Worm (Caenorhabditis elegans) whole organism, L4/young adult: ENCODE results near the gene tomm-70.

Experiments
- W03F9.2 ChIP-seq: fragments of 150-350 bp; optimal IDR thresholded peaks from 2 replicates; lab custom pipeline; 2014; ENCODE audit warnings: missing biosample characterization, missing genetic modification characterization
- dao-5 ChIP-seq: sonication (generic microtip); optimal IDR thresholded peaks from 2 replicates; lab custom pipeline; 2016; ENCODE audit warnings: missing genotype, missing genetic modification characterization, moderate library complexity, missing compliant biosample characterization
- him-1 ChIP-seq: sonication (generic microtip); optimal IDR thresholded peaks from 2 replicates; lab custom pipeline; 2016; ENCODE audit warnings: missing genotype, missing genetic modification reagents, missing genetic modification characterization, missing compliant biosample characterization

tomm-70 gene

ce11 chrIII:8719105-8719504, 35.4 kb downstream of the tomm-70 start:
- TF ChIP-seq W03F9.2 (tag; lab: Kevin White, UChicago) (no peak), him-1 (tag; lab: Kevin White, UChicago) (no peak), dao-5 (tag; lab: Kevin White, UChicago) (no peak)

DNA sequence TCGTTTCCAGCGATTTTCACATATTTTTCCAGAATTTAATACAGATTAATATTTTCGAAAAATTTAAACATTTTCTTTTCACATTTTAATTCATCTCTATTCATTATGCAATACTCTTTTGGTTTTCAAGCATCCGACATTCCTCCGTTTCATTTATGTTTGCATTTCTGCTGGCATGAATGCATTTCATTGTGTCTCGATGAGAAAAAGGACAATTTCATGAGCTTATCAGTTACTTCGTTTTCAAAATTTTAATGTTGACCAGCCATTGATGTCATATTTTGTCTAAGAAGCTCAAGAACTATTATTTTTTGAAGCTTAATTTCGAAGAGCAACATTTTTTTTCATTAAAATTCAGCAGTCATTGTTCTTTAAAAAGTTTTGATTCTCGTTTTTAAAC, 36.0 kb downstream of the tomm-70 start:
- TF ChIP-seq dao-5 (tag; lab: Kevin White, UChicago) (no peak), W03F9.2 (tag; lab: Kevin White, UChicago) (no peak), him-1 (tag; lab: Kevin White, UChicago) (no peak)

- TF ChIP-seq dao-5 (tag; lab: Kevin White, UChicago) (no peak), him-1 (tag; lab: Kevin White, UChicago) (no peak), W03F9.2 (tag; lab: Kevin White, UChicago) (no peak)
Observed at ce11 chrIII:8717231-8717694, 37.3 kb downstream of the tomm-70 start, which contains the start of gene mrpl-11. Gene mrpl-11, plus strand, starts transcription at chrIII:8717644.

DNA sequence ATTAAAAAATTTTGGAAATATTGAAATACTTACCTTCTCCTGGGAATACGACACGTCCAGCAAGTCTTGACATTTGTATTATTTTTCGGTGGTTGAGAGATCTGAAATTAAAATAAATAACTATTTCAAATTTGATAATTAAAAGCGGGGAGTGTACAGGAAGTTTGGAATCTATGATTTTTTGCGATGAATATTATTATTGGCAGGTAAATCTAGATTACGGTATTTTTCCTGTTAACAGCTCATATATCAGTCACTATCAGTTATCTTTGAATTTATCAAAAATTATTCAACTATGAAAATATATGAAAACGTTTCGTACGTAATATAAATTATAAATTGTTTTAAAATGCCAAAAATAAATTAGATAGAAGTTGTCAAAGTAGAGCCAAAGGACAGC, 38.5 kb downstream of the tomm-70 start, which contains the start of gene B0303.14:
B0303.14 (minus strand) TSS at position 101 of the 400 bp plus-strand sequence.
- no peak for TF ChIP-seq W03F9.2 (tag; lab: Kevin White, UChicago)
- TF ChIP-seq him-1 (tag; lab: Kevin White, UChicago) = no peak
- no peak for TF ChIP-seq dao-5 (tag; lab: Kevin White, UChicago)

DNA sequence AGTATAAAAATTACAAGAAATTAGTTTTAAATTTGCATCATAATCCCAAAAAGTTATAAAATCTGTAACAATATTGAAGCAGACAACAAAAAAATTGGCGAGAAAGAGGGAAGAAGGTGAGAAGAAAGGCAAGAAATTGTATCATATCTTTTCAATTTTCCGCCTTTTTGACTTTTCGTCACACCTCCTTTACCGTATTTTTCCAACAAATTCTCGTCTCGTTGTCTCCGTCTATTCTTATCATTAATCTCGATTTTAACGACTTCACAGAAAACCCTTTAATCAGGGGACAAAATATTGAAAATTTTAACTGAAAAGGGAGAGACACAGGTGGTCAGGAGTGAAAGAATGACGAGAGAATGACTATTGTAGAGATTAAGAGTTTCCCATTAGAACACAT, 41.6 kb downstream of the tomm-70 start:
- TF ChIP-seq him-1 (tag; lab: Kevin White, UChicago) (no peak), dao-5 (tag; lab: Kevin White, UChicago) (no peak), W03F9.2 (tag; lab: Kevin White, UChicago) (no peak)

DNA sequence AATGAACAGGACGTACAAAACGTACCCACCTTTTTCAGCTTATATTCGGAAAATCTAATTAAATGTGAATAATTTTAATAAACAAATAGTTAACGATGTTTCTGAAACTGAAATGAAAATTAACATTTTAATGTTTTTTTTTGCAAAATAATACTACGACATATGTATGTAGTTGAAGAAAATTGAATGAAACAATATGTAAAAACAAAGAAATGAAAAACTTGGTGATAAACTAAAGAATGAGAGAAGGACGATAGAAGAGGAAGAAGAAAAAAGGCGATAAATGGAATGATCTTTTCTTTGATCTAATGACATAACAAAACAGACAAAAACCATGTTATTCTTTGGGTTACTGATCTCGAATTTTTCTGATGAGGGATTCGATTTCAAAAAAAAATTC, 44.2 kb downstream of the tomm-70 start, which contains the start of gene B0303.11:
B0303.11 (minus strand) TSS at position 101 of the 400 bp plus-strand sequence.
- TF ChIP-seq dao-5 (tag; lab: Kevin White, UChicago) (no peak), W03F9.2 (tag; lab: Kevin White, UChicago) (no peak), him-1 (tag; lab: Kevin White, UChicago) (no peak)

ce11 chrIII:8709735-8710134, 44.8 kb downstream of the tomm-70 start:
- TF ChIP-seq W03F9.2 (tag; lab: Kevin White, UChicago) (no peak), him-1 (tag; lab: Kevin White, UChicago) (no peak), dao-5 (tag; lab: Kevin White, UChicago) (no peak)

- no peak for TF ChIP-seq W03F9.2 (tag; lab: Kevin White, UChicago)
- no peak for TF ChIP-seq him-1 (tag; lab: Kevin White, UChicago)
- no peak for TF ChIP-seq dao-5 (tag; lab: Kevin White, UChicago)
Observed at ce11 chrIII:8704765-8705164, 49.8 kb downstream of the tomm-70 start, which contains the start of gene B0303.16. Gene B0303.16, plus strand, starts transcription at chrIII:8705065.
